Fruit fly (Drosophila melanogaster): ENCODE data around the gene vex.

Gene vex

DNA sequence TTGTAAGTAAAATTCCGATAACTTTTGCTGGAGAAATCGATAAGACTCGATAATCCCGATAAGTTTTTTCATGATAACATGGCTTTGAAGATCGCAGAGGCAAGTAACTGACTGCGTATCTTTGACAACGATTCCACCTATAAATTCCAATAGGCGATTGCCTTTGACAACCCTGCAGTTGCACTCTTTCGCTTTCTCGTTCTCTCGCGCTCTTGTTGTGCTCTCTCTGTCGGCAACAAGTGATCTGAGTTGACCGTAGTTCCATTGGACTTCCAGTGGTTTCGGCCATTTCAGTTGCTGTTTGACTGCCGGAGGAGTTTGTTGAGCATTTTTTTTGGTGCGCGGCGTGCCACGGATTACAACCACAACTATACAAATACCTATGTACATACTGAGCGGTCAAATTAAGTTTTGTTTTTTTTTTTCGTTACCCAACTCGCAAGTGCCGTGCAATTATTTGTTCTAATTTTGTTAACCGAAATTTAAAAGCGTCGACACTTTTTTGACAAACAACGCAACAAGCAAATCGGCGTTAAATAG, 109.1 kb downstream of the vex start, which contains the start of gene Myo10A:
TSS of gene Myo10A (plus strand) at position 288 of the 540 bp plus-strand sequence.
- TF ChIP-seq CG14711 (tag; optimal IDR thresholded peaks at IDR 0.05) (peak; percentile 50), CG12768 (GFP tag; optimal IDR thresholded peaks at IDR 0.05) (no peak)

DNA sequence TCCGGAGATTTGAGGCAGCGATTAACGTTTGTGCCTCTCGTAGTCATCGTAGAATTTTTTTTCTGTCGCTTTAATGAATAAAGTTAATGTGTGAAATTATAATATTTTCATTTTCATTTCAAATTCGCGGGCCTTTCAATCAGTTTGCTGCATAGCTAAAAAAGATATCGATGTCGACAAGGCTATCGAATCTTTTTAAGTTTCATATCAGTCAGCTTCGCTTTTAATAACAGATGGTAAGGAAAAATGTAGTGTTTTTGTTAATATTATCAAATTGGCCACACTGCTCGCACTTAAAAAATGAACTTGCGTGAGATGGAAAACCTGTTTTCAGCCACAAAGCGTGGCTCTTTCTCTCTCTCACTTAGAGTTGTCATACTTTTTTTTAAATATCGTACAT, 110.1 kb downstream of the vex start:
- TF ChIP-seq Hr96 (GFP tag; optimal IDR thresholded peaks at IDR 0.05) (no peak), CG14711 (tag; optimal IDR thresholded peaks at IDR 0.05) (peak; percentile 38), cnc (optimal IDR thresholded peaks at IDR 0.05) (no peak)

DNA sequence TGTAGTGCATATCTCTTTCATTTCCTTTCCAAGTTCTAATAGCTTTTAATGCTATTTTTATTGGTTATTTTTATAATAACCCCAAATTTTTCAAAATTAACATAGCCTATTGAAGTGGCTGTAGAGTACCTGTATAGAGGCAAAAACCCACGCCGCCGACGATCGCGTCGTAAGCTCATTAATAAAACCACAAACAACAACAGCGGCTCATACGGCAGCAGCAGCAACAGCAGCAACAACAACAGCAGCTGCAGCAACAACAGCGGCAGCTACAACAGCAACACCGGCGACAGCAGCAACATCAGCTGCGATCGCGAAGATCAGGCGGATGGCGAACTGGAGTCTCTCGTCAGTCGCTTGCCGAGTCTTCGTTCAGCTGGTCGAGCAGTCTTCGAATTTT, 112.6 kb downstream of the vex start, which contains the start of gene CG2145:
TSS of gene CG2145 (plus strand) at position 290 of the 400 bp plus-strand sequence.
- TF ChIP-seq pad (GFP tag; optimal IDR thresholded peaks at IDR 0.05) (no peak), CG1620 (GFP tag; optimal IDR thresholded peaks at IDR 0.05) (peak; percentile 6), bab1 (GFP tag; optimal IDR thresholded peaks at IDR 0.05) (peak; percentile 87), CG7101 (tag; optimal IDR thresholded peaks at IDR 0.05) (peak; percentile 41), kay (GFP tag; ENCODE audit: borderline replicate concordance) (peak; percentile 74), CG12768 (GFP tag; optimal IDR thresholded peaks at IDR 0.05) (peak; percentile 56), Hr96 (GFP tag; optimal IDR thresholded peaks at IDR 0.05) (peak; percentile 73), Mnt (GFP tag; optimal IDR thresholded peaks at IDR 0.05) (peak; percentile 76), Crg-1 (GFP tag; optimal IDR thresholded peaks at IDR 0.05) (no peak), CG14711 (tag; optimal IDR thresholded peaks at IDR 0.05) (peak; percentile 29), CG5204 (GFP tag; optimal IDR thresholded peaks at IDR 0.05) (no peak), cnc (optimal IDR thresholded peaks at IDR 0.05) (no peak), cic (GFP tag; optimal IDR thresholded peaks at IDR 0.05) (peak; percentile 76), Clk (GFP tag; optimal IDR thresholded peaks at IDR 0.05) (peak; percentile 68), CG7045 (GFP tag; optimal IDR thresholded peaks at IDR 0.05) (no peak), toe (GFP tag; optimal IDR thresholded peaks at IDR 0.05) (peak; percentile 64), ovo (GFP tag; optimal IDR thresholded peaks at IDR 0.05) (peak; percentile 88), CG33017 (tag; optimal IDR thresholded peaks at IDR 0.05) (peak; percentile 31), tj (GFP tag; optimal IDR thresholded peaks at IDR 0.05) (peak; percentile 60), CG11617 (GFP tag; optimal IDR thresholded peaks at IDR 0.05) (peak; percentile 14)

DNA sequence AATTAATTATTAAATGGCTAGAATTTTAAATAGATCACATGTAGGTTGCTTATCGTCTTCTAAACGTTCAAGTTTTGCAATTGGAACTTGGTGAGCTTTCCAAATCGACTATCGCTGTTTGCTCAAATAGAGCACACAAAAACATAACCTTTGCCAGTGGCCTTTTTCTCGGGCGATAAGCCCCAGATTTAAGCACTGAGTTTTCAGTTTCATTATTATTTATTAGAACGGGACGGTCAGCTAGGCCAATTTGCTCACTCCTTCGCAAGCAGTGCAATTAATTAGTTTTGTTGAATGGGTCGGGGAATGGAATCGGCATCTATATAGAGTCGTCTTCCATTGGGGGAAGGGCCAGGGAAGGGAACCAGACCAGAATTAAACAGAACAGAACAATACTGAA, 113.5 kb downstream of the vex start:
- no peak for TF ChIP-seq bab1 (GFP tag; optimal IDR thresholded peaks at IDR 0.05)
- no peak for TF ChIP-seq Mnt (GFP tag; optimal IDR thresholded peaks at IDR 0.05)
- TF ChIP-seq ovo (GFP tag; optimal IDR thresholded peaks at IDR 0.05): no peak
- TF ChIP-seq cic (GFP tag; optimal IDR thresholded peaks at IDR 0.05): no peak
- TF ChIP-seq CG33017 (tag; optimal IDR thresholded peaks at IDR 0.05): no peak
- TF ChIP-seq CG7101 (tag; optimal IDR thresholded peaks at IDR 0.05): no peak
- TF ChIP-seq tj (GFP tag; optimal IDR thresholded peaks at IDR 0.05): no peak
- no peak for TF ChIP-seq kay (GFP tag; ENCODE audit: borderline replicate concordance)
- no peak for TF ChIP-seq CG5204 (GFP tag; optimal IDR thresholded peaks at IDR 0.05)
- TF ChIP-seq CG1620 (GFP tag; optimal IDR thresholded peaks at IDR 0.05): no peak
- TF ChIP-seq cnc (optimal IDR thresholded peaks at IDR 0.05): no peak
- no peak for TF ChIP-seq CG12768 (GFP tag; optimal IDR thresholded peaks at IDR 0.05)
- TF ChIP-seq Hr96 (GFP tag; optimal IDR thresholded peaks at IDR 0.05): no peak
- TF ChIP-seq CG11617 (GFP tag; optimal IDR thresholded peaks at IDR 0.05): no peak
- no peak for TF ChIP-seq CG14711 (tag; optimal IDR thresholded peaks at IDR 0.05)
- TF ChIP-seq Clk (GFP tag; optimal IDR thresholded peaks at IDR 0.05): no peak
- TF ChIP-seq CG7045 (GFP tag; optimal IDR thresholded peaks at IDR 0.05): no peak
- no peak for TF ChIP-seq pad (GFP tag; optimal IDR thresholded peaks at IDR 0.05)
- no peak for TF ChIP-seq toe (GFP tag; optimal IDR thresholded peaks at IDR 0.05)

DNA sequence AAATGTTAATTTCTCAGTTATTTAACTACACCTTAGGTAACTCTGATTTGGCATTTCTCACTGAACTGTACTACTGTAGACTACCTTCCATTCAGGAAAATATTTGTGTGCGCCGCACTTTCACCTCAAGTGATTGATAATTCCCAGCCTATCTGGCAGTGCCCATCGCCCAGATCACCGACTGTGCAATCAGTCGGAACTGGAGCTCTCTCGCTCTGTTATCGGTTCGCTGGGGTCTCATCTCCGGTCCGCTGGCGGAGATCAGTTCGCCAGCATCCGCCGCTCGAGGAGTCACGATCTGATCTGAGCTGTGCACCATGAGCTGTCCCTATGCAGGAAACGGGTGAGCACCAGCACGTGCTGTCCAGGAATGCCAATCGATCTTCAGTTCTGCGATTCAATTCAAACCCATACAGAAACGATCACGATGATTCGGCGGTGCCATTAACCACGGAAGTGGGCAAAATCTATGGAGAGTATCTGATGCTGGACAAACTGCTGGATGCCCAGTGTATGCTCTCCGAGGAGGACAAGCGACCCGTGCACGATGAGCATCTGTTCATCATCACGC, 115.9 kb downstream of the vex start, which contains the start of gene v:
TSS of gene v (plus strand) at position 262 of the 571 bp plus-strand sequence.
- TF ChIP-seq Clk (GFP tag; optimal IDR thresholded peaks at IDR 0.05) (no peak), cic (GFP tag; optimal IDR thresholded peaks at IDR 0.05) (peak; percentile 41), Hr96 (GFP tag; optimal IDR thresholded peaks at IDR 0.05) (no peak)

DNA sequence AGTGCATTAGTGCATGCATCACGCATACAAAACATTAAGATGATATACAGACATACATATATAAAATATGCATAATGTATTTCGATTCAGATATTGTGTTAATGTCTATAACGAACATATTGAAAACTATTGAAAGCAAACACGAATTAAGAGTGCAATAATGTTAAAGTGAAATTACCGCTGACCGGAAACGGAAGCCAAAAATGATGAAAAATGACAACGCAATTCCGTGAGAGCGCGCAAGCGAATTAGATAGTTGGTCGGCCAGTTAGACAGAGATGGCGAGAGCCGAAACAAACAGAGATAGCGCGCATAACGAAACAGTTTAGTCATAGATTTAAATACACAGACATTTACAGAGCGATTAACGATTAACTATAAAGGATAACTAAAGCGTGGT, 117.5 kb downstream of the vex start:
- TF ChIP-seq kay (GFP tag; ENCODE audit: borderline replicate concordance): peak; percentile 16
- no peak for TF ChIP-seq ovo (GFP tag; optimal IDR thresholded peaks at IDR 0.05)

DNA sequence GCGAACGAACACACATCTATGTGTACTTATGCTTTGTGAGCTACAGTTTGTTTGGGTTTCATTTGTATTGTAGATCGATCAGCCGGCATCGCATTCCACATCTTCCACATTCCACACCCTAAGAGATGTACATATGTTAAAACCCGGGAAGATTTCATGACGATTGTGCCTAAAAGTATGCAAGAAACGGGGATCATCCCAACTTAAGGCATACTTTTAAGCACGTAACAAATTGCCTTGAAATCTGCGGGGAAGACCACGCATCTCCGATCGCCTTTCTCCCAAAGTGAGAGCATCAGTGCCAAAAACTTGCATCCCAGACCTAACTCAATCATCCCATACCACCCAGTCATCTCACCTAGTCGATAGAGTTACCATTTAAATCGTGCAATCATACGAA, 118.0 kb downstream of the vex start:
- no peak for TF ChIP-seq CG12768 (GFP tag; optimal IDR thresholded peaks at IDR 0.05)
- no peak for TF ChIP-seq CG14711 (tag; optimal IDR thresholded peaks at IDR 0.05)
- TF ChIP-seq Hr96 (GFP tag; optimal IDR thresholded peaks at IDR 0.05): no peak
- no peak for TF ChIP-seq pad (GFP tag; optimal IDR thresholded peaks at IDR 0.05)
- no peak for TF ChIP-seq Mnt (GFP tag; optimal IDR thresholded peaks at IDR 0.05)
- TF ChIP-seq Crg-1 (GFP tag; optimal IDR thresholded peaks at IDR 0.05): no peak
- TF ChIP-seq Clk (GFP tag; optimal IDR thresholded peaks at IDR 0.05): no peak
- no peak for TF ChIP-seq CG33017 (tag; optimal IDR thresholded peaks at IDR 0.05)
- no peak for TF ChIP-seq CG1620 (GFP tag; optimal IDR thresholded peaks at IDR 0.05)
- no peak for TF ChIP-seq CG7101 (tag; optimal IDR thresholded peaks at IDR 0.05)
- TF ChIP-seq CG5204 (GFP tag; optimal IDR thresholded peaks at IDR 0.05): no peak
- no peak for TF ChIP-seq toe (GFP tag; optimal IDR thresholded peaks at IDR 0.05)
- TF ChIP-seq ovo (GFP tag; optimal IDR thresholded peaks at IDR 0.05): no peak
- no peak for TF ChIP-seq cnc (optimal IDR thresholded peaks at IDR 0.05)

Data from whole organism, adult.